Fruit fly (Drosophila melanogaster): ENCODE results near the gene PSMG1.

The PSMG1 gene

dm6 chr3R:5824456-5824855, 30.3 kb upstream of the PSMG1 start, which contains the start of the genes Sec20 and dgrn (continued):
- TF ChIP-seq CG14050 (GFP tag; IDR thresholded peaks at IDR 0.05) (peak; percentile 38; the same call in 1 of the 3 replicates), CG18619 (GFP tag; optimal IDR thresholded peaks at IDR 0.05) (peak; percentile 46), Deaf1 (tag; optimal IDR thresholded peaks at IDR 0.05) (peak; percentile 63), CG2129 (GFP tag; IDR thresholded peaks at IDR 0.05; ENCODE audit: partially characterized antibody) (peak; percentile 84), ERR (GFP tag; optimal IDR thresholded peaks at IDR 0.05) (no peak), CG14441 (GFP tag; IDR thresholded peaks at IDR 0.05) (no peak), CTCF (GFP tag; optimal IDR thresholded peaks at IDR 0.05) (no peak), Awh (GFP tag; IDR thresholded peaks at IDR 0.05) (no peak), CoRest (tag; optimal IDR thresholded peaks at IDR 0.05) (peak; percentile 82), Atf-2 (GFP tag; optimal IDR thresholded peaks at IDR 0.05) (no peak), en (GFP tag; optimal IDR thresholded peaks at IDR 0.05) (no peak), CG17361 (GFP tag; IDR thresholded peaks at IDR 0.05) (peak; percentile 82), danr (GFP tag; IDR thresholded peaks at IDR 0.05) (peak; percentile 59), schlank (tag; optimal IDR thresholded peaks at IDR 0.05) (no peak), nau (GFP tag; optimal IDR thresholded peaks at IDR 0.05) (no peak), CG16779 (GFP tag; IDR thresholded peaks at IDR 0.05) (no peak), CG11247 (GFP tag; IDR thresholded peaks at IDR 0.05) (peak; percentile 74), HLH54F (GFP tag; optimal IDR thresholded peaks at IDR 0.05) (peak; percentile 23), crc (GFP tag; optimal IDR thresholded peaks at IDR 0.05) (no peak), Nf-YA (GFP tag; IDR thresholded peaks at IDR 0.05) (no peak), twi (tag; optimal IDR thresholded peaks at IDR 0.05) (peak; percentile 60), vnd (GFP tag; IDR thresholded peaks at IDR 0.05; ENCODE audit: partially characterized antibody) (peak; percentile 94), CG13424 (tag; optimal IDR thresholded peaks at IDR 0.05) (peak; percentile 74), CG10979 (tag; optimal IDR thresholded peaks at IDR 0.05) (peak; percentile 64), zfh2 (GFP tag; optimal IDR thresholded peaks at IDR 0.05) (peak; percentile 55), maf-S (GFP tag; optimal IDR thresholded peaks at IDR 0.05) (no peak), CG1024 (GFP tag; IDR thresholded peaks at IDR 0.05) (no peak), CG11093 (GFP tag; IDR thresholded peaks at IDR 0.05) (no peak), rib (GFP tag; IDR thresholded peaks at IDR 0.05) (no peak), Dad (GFP tag; optimal IDR thresholded peaks at IDR 0.05) (no peak), H2.0 (GFP tag; IDR thresholded peaks at IDR 0.05) (peak; percentile 41; the same call in 1 of the 2 replicates), nmo (GFP tag; optimal IDR thresholded peaks at IDR 0.05) (peak; percentile 83), pfk (GFP tag; optimal IDR thresholded peaks at IDR 0.05) (no peak), bowl (GFP tag; IDR thresholded peaks at IDR 0.05) (no peak), trem (tag; optimal IDR thresholded peaks at IDR 0.05) (peak; percentile 95), ftz-f1 (GFP tag; optimal IDR thresholded peaks at IDR 0.05) (no peak), Tbp (GFP tag; optimal IDR thresholded peaks at IDR 0.05) (no peak), fd3F (GFP tag; optimal IDR thresholded peaks at IDR 0.05) (peak; percentile 32), CG13775 (GFP tag; optimal IDR thresholded peaks at IDR 0.05) (peak; percentile 77), otp (GFP tag; IDR thresholded peaks at IDR 0.05) (no peak), CG17186 (GFP tag; optimal IDR thresholded peaks at IDR 0.05) (peak; percentile 28), Bgb (GFP tag; IDR thresholded peaks at IDR 0.05; ENCODE audit: partially characterized antibody) (peak; percentile 95), CG34422 (GFP tag; IDR thresholded peaks at IDR 0.05) (peak; percentile 37; the same call in 1 of the 3 replicates), CG8290 (GFP tag; optimal IDR thresholded peaks at IDR 0.05) (peak; percentile 69), CG8290 (tag; optimal IDR thresholded peaks at IDR 0.05) (no peak), unpg (GFP tag; optimal IDR thresholded peaks at IDR 0.05) (peak; percentile 62), CG12071 (GFP tag; optimal IDR thresholded peaks at IDR 0.05) (no peak), CG12744 (GFP tag; optimal IDR thresholded peaks at IDR 0.05) (no peak), lab (GFP tag; optimal IDR thresholded peaks at IDR 0.05) (peak; percentile 71), eve (GFP tag; optimal IDR thresholded peaks at IDR 0.05) (no peak), dimm (GFP tag; IDR thresholded peaks at IDR 0.05) (no peak), gt (GFP tag; IDR thresholded peaks at IDR 0.05) (no peak), Oaz (GFP tag; IDR thresholded peaks at IDR 0.05) (no peak)

Measured in whole organism, embryonic.